Fruit fly (Drosophila melanogaster) whole organism, embryonic: ENCODE measurements around the gene Rrp5.

ENCODE experiments used
- CG9437 ChIP-seq: fragments of 200-800 bp; sonication (Bioruptor generic); optimal IDR thresholded peaks from 2 replicates; lab custom pipeline; 2018; ENCODE audit warnings: missing biosample characterization, mild to moderate bottlenecking, missing genetic modification characterization
- Mes4 ChIP-seq: fragments of 200-800 bp; sonication (Bioruptor generic); optimal IDR thresholded peaks from 2 replicates; lab custom pipeline; 2016; ENCODE audit warnings: missing biosample characterization, missing genetic modification characterization

DNA sequence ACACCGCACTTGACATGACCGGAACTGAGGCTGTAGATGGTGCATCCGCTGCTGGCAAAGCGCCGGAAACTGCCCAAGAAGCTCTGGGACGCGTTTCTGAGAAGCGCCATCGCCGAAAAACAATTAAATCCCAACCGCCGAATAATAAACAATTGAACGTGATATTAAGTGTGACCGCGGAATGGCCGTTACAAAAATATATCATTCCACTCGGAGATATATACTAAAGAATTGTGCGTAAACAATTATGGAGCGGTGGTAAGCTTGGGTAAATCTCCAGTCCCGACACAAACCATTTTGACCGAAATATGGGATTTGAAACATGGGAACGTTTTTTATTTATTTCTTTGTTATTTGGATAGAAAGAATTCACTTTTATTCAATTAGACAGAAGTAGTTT is 26.8 kb upstream of the Rrp5 start, which contains the start of gene CG18528:
- TF ChIP-seq CG9437 (GFP tag; lab: Kevin White, UChicago) (no peak), Mes4 (GFP tag; lab: Kevin White, UChicago) (no peak)
